Worm (Caenorhabditis elegans) whole organism, L4/young adult: ENCODE results near the gene trpp-1.

Experiments
- W03F9.2 ChIP-seq: fragments of 150-350 bp; optimal IDR thresholded peaks from 2 replicates; lab custom pipeline; 2014; ENCODE audit warnings: missing biosample characterization, missing genetic modification characterization
- him-1 ChIP-seq: sonication (generic microtip); optimal IDR thresholded peaks from 2 replicates; lab custom pipeline; 2016; ENCODE audit warnings: missing genotype, missing genetic modification reagents, missing genetic modification characterization, missing compliant biosample characterization

DNA sequence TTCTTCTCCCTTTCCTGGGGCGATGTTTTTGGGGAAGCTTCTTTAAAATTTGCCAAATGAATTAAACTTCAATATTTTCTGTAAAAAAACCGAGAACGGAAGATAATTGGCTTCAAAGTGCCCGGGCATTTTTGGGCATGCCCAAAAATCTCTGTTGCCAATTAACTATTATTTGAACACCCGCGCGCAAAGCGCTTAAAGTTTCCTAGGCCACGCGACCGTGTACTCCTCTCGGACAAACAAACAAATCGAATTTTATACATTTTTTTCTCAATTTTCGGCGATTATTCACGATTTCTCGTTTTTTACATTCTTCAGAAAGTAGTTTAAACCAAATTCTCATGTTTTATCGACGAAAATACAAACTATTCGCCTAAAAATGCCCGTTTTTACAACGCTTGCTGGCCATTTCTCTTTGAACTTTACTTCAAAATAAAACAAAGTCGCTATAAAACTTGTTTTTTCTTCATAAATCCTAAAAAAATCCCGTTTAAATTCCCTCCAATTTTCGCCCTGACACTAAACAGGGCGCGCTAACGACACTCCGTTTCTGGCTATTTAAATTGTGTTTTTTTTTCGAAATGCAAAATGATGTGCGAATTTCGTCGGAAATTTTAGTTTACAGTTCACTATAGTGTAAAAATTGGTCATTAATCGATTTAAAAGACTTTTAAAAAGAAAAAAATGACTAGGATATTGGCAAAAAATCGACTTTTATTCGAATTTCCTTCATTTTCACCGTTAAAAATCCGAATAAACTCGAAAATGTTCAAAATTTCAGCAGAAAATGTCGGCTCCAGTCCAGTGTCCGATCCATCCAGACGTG is 45.1 kb upstream of the trpp-1 start, which contains the start of gene ttb-1:
- no peak for TF ChIP-seq him-1
- TF ChIP-seq W03F9.2 = no peak
